Fruit fly (Drosophila melanogaster): Measurements from ENCODE around the gene CG18404.

The CG18404 gene

dm6 chr3R:30276482-30277282, 23.7 kb downstream of the CG18404 start (continued):
- TF ChIP-seq jigr1 (GFP tag; IDR thresholded peaks at IDR 0.05) (no peak), Atf-2 (GFP tag; optimal IDR thresholded peaks at IDR 0.05) (peak; percentile 7), cg (GFP tag; optimal IDR thresholded peaks at IDR 0.05) (peak; percentile 80), CG2202 (tag; optimal IDR thresholded peaks at IDR 0.05) (peak; percentile 60), slbo (GFP tag; IDR thresholded peaks at IDR 0.05) (peak; percentile 57), Hr78 (GFP tag; optimal IDR thresholded peaks at IDR 0.05) (no peak), dati (GFP tag; IDR thresholded peaks at IDR 0.05) (peak; percentile 37; the same call in 1 of the 2 replicates), repo (GFP tag; optimal IDR thresholded peaks at IDR 0.05) (peak; percentile 7), tna (GFP tag; IDR thresholded peaks at IDR 0.05; ENCODE audit: partially characterized antibody) (no peak), Side (GFP tag; optimal IDR thresholded peaks at IDR 0.05) (no peak), Ssrp (tag; optimal IDR thresholded peaks at IDR 0.05) (no peak), onecut (GFP tag; IDR thresholded peaks at IDR 0.05) (peak; percentile 67), Dbx (GFP tag; IDR thresholded peaks at IDR 0.05) (no peak), CG30403 (GFP tag; optimal IDR thresholded peaks at IDR 0.05) (peak; percentile 56), danr (GFP tag; IDR thresholded peaks at IDR 0.05) (no peak), CG13296 (GFP tag; optimal IDR thresholded peaks at IDR 0.05) (peak; percentile 31), Kr (GFP tag; optimal IDR thresholded peaks at IDR 0.05) (no peak), CG9215 (GFP tag; IDR thresholded peaks at IDR 0.05) (no peak), D (optimal IDR thresholded peaks at IDR 0.05) (no peak), D (GFP tag; optimal IDR thresholded peaks at IDR 0.05) (peak; percentile 36), ranshi (GFP tag; IDR thresholded peaks at IDR 0.05) (peak; percentile 48; the same call in 1 of the 2 replicates), Hr39 (optimal IDR thresholded peaks at IDR 0.05) (no peak), dimm (GFP tag; IDR thresholded peaks at IDR 0.05) (no peak), insv (GFP tag; optimal IDR thresholded peaks at IDR 0.05) (no peak), zfh1 (GFP tag; IDR thresholded peaks at IDR 0.05) (peak; percentile 71; the same call in 2 of the 3 replicates), rib (GFP tag; IDR thresholded peaks at IDR 0.05) (no peak), ara (GFP tag; IDR thresholded peaks at IDR 0.05) (0 out of 2 replicates have a peak, but pooled peaks have one; percentile 43), chn (GFP tag; optimal IDR thresholded peaks at IDR 0.05) (peak; percentile 30), CG1832 (GFP tag; optimal IDR thresholded peaks at IDR 0.05) (peak; percentile 31), mirr (GFP tag; optimal IDR thresholded peaks at IDR 0.05) (peak; percentile 42), Fer3 (tag; optimal IDR thresholded peaks at IDR 0.05) (peak; percentile 16), Ravus (GFP tag; IDR thresholded peaks at IDR 0.05) (no peak), CG17829 (tag; optimal IDR thresholded peaks at IDR 0.05) (peak; percentile 51), CG3838 (GFP tag; optimal IDR thresholded peaks at IDR 0.05) (no peak), CG12104 (GFP tag; optimal IDR thresholded peaks at IDR 0.05) (no peak), CG12155 (GFP tag; optimal IDR thresholded peaks at IDR 0.05) (peak; percentile 5), CG9797 (GFP tag; optimal IDR thresholded peaks at IDR 0.05) (no peak), ssp (GFP tag; IDR thresholded peaks at IDR 0.05) (0 out of 2 replicates have a peak, but pooled peaks have one; percentile 21), Vsx1 (GFP tag; optimal IDR thresholded peaks at IDR 0.05) (peak; percentile 22), CG12236 (GFP tag; optimal IDR thresholded peaks at IDR 0.05) (peak; percentile 52), Mes4 (GFP tag; optimal IDR thresholded peaks at IDR 0.05) (peak; percentile 22), CG18619 (GFP tag; optimal IDR thresholded peaks at IDR 0.05) (peak; percentile 47), dmrt11E (tag; optimal IDR thresholded peaks at IDR 0.05) (peak; percentile 50), Gug (GFP tag; IDR thresholded peaks at IDR 0.05) (peak; percentile 38; the same call in 2 of the 4 replicates), CG4707 (GFP tag; optimal IDR thresholded peaks at IDR 0.05) (peak; percentile 6), CG13624 (GFP tag; optimal IDR thresholded peaks at IDR 0.05) (peak; percentile 50), z (GFP tag; IDR thresholded peaks at IDR 0.05) (no peak; the same call in 2 of the 3 replicates), tup (GFP tag; optimal IDR thresholded peaks at IDR 0.05) (peak; percentile 36), CG7372 (GFP tag; IDR thresholded peaks at IDR 0.05) (no peak), Dad (GFP tag; optimal IDR thresholded peaks at IDR 0.05) (no peak)

Data from whole organism, embryonic.